Fruit fly (Drosophila melanogaster) whole organism, embryonic: Measurements from ENCODE around the gene Or85b.

ENCODE experiments used
- B-H1 ChIP-seq: fragments of 200-800 bp; sonication (Bioruptor generic); IDR thresholded peaks from 3 replicates; pipeline ENCODE4 v1.3.6; 2022; ENCODE audit warnings: missing biosample characterization, missing genetic modification characterization
- B-H2 ChIP-seq: fragments of 200-800 bp; sonication (Bioruptor generic); optimal IDR thresholded peaks from 2 replicates; lab custom pipeline; 2018; ENCODE audit warnings: missing biosample characterization, mild to moderate bottlenecking, missing genetic modification characterization
- Blimp-1 ChIP-seq: fragments of 200-800 bp; sonication (Bioruptor generic); optimal IDR thresholded peaks from 3 replicates; lab custom pipeline; 2018; ENCODE audit warnings: missing biosample characterization, missing genetic modification characterization, mild to moderate bottlenecking, moderate library complexity, missing genetic modification reagents
- Bteb2 ChIP-seq: fragments of 200-800 bp; sonication (Bioruptor generic); optimal IDR thresholded peaks from 2 replicates; lab custom pipeline; 2016; ENCODE audit warnings: missing biosample characterization, missing genetic modification characterization
- CG12104 ChIP-seq: fragments of 200-800 bp; sonication (Bioruptor generic); optimal IDR thresholded peaks from 3 replicates; lab custom pipeline; 2016; ENCODE audit warnings: missing biosample characterization, missing genetic modification characterization
- CG12391 ChIP-seq: fragments of 200-800 bp; sonication (Bioruptor generic); optimal IDR thresholded peaks from 3 replicates; lab custom pipeline; 2018; ENCODE audit warnings: missing biosample characterization, mild to moderate bottlenecking, missing genetic modification characterization, moderate library complexity
- CG15269 ChIP-seq: fragments of 200-800 bp; sonication (Bioruptor generic); optimal IDR thresholded peaks from 2 replicates; lab custom pipeline; 2018; ENCODE audit warnings: missing biosample characterization, mild to moderate bottlenecking, missing genetic modification characterization, moderate library complexity
- CG1602 ChIP-seq: fragments of 200-800 bp; sonication (Bioruptor generic); optimal IDR thresholded peaks from 3 replicates; lab custom pipeline; 2016; ENCODE audit warnings: missing biosample characterization, missing genetic modification characterization
- CG1832 ChIP-seq: fragments of 200-800 bp; sonication (Bioruptor generic); optimal IDR thresholded peaks from 2 replicates; lab custom pipeline; 2017; ENCODE audit warnings: missing biosample characterization, mild to moderate bottlenecking, missing genetic modification characterization, inconsistent platforms
- CG18764 ChIP-seq: fragments of 200-800 bp; sonication (Bioruptor generic); optimal IDR thresholded peaks from 3 replicates; lab custom pipeline; 2016; ENCODE audit warnings: missing biosample characterization, missing genetic modification characterization
- CG2712 ChIP-seq: fragments of 200-800 bp; optimal IDR thresholded peaks from 3 replicates; lab custom pipeline; 2019; ENCODE audit warnings: missing biosample characterization, mild to moderate bottlenecking, missing genetic modification characterization, moderate library complexity
- CG30431 ChIP-seq: fragments of 200-800 bp; sonication (Bioruptor generic); optimal IDR thresholded peaks from 2 replicates; lab custom pipeline; 2017; ENCODE audit warnings: missing biosample characterization, missing genetic modification characterization
- CG32767 ChIP-seq: fragments of 200-800 bp; sonication (Bioruptor generic); IDR thresholded peaks from 2 replicates; pipeline ENCODE4 v1.3.6; 2022; ENCODE audit warnings: missing biosample characterization, missing genetic modification characterization
- CG6689 ChIP-seq: fragments of 200-800 bp; sonication (Bioruptor generic); IDR thresholded peaks from 2 replicates; pipeline ENCODE4 v1.3.6; 2022; ENCODE audit warnings: missing biosample characterization, missing genetic modification characterization
- CG7745 ChIP-seq: fragments of 200-800 bp; sonication (Bioruptor generic); optimal IDR thresholded peaks from 2 replicates; lab custom pipeline; 2018; ENCODE audit warnings: missing biosample characterization, mild to moderate bottlenecking, missing genetic modification characterization, moderate library complexity
- CG8290 ChIP-seq, 3 experiments: fragments of 200-800 bp; sonication (Bioruptor generic); optimal IDR thresholded peaks; 2 replicates each; lab custom pipeline; 2016 to 2019; ENCODE audit warnings: missing biosample characterization in 3 of 3, missing genetic modification characterization in 3 of 3, mild to moderate bottlenecking in 2 of 3, moderate library complexity in 1 of 3
- CG8478 ChIP-seq: fragments of >200 bp; optimal IDR thresholded peaks from 2 replicates; lab custom pipeline; 2018
- CG9437 ChIP-seq: fragments of 200-800 bp; sonication (Bioruptor generic); optimal IDR thresholded peaks from 2 replicates; lab custom pipeline; 2018; ENCODE audit warnings: missing biosample characterization, mild to moderate bottlenecking, missing genetic modification characterization
- Dbx ChIP-seq: fragments of 200-800 bp; sonication (Bioruptor generic); IDR thresholded peaks from 3 replicates; pipeline ENCODE4 v1.3.6; 2022; ENCODE audit warnings: missing biosample characterization, missing genetic modification characterization
- Dek ChIP-seq: fragments of 200-800 bp; sonication (Bioruptor generic); optimal IDR thresholded peaks from 3 replicates; lab custom pipeline; 2019; ENCODE audit warnings: missing biosample characterization, mild to moderate bottlenecking, missing genetic modification characterization, moderate library complexity
- Doc2 ChIP-seq: fragments of 200-800 bp; sonication (Bioruptor generic); IDR thresholded peaks from 2 replicates; pipeline ENCODE4 v1.3.6; 2022; ENCODE audit warnings: missing biosample characterization, missing genetic modification characterization
- Dp ChIP-seq: fragments of 200-800 bp; sonication (Bioruptor generic); optimal IDR thresholded peaks from 2 replicates; lab custom pipeline; 2018; ENCODE audit warnings: missing biosample characterization, mild to moderate bottlenecking, missing genetic modification characterization, moderate library complexity
- Fer1 ChIP-seq: fragments of 200-800 bp; sonication (Bioruptor generic); optimal IDR thresholded peaks from 2 replicates; lab custom pipeline; 2017; ENCODE audit warnings: missing biosample characterization, mild to moderate bottlenecking, missing genetic modification characterization
- Jarid2 ChIP-seq: fragments of 200-800 bp; sonication (Bioruptor generic); optimal IDR thresholded peaks from 3 replicates; lab custom pipeline; 2017; ENCODE audit warnings: mild to moderate bottlenecking, missing biosample characterization, missing genetic modification reagents, missing genetic modification characterization
- MTF-1 ChIP-seq: fragments of 200-800 bp; sonication (Bioruptor generic); optimal IDR thresholded peaks from 2 replicates; lab custom pipeline; 2018; ENCODE audit warnings: missing biosample characterization, mild to moderate bottlenecking, missing genetic modification characterization, borderline replicate concordance
- Mes4 ChIP-seq: fragments of 200-800 bp; sonication (Bioruptor generic); optimal IDR thresholded peaks from 2 replicates; lab custom pipeline; 2016; ENCODE audit warnings: missing biosample characterization, missing genetic modification characterization
- Oli ChIP-seq: fragments of 200-800 bp; sonication (Bioruptor generic); optimal IDR thresholded peaks from 2 replicates; lab custom pipeline; 2018; ENCODE audit warnings: missing biosample characterization, mild to moderate bottlenecking, missing genetic modification characterization, moderate library complexity
- Scr ChIP-seq: fragments of 200-800 bp; sonication (Bioruptor generic); IDR thresholded peaks from 2 replicates; pipeline ENCODE4 v1.3.6; 2022; ENCODE audit warnings: missing biosample characterization, missing genetic modification characterization; ENCODE audit not compliant: partially characterized antibody
- Sox100B ChIP-seq: fragments of 200-800 bp; sonication (Bioruptor generic); optimal IDR thresholded peaks from 3 replicates; lab custom pipeline; 2018; ENCODE audit warnings: missing biosample characterization, mild to moderate bottlenecking, missing genetic modification characterization
- bsh ChIP-seq, 2 experiments: fragments of 200-800 bp; sonication (Bioruptor generic); optimal IDR thresholded peaks; 2 replicates each; lab custom pipeline; 2017 to 2018; ENCODE audit warnings: mild to moderate bottlenecking in 2 of 2, missing biosample characterization in 2 of 2, missing genetic modification characterization in 2 of 2, moderate library complexity in 1 of 2
- cad ChIP-seq: fragments of >200 bp; optimal IDR thresholded peaks from 2 replicates; lab custom pipeline; 2017; ENCODE audit warnings: missing biosample characterization, missing genetic modification characterization
- chn ChIP-seq: fragments of 200-800 bp; sonication (Bioruptor generic); optimal IDR thresholded peaks from 2 replicates; lab custom pipeline; 2016; ENCODE audit warnings: missing biosample characterization, missing genetic modification characterization
- crc ChIP-seq: fragments of 200-800 bp; sonication (Bioruptor generic); optimal IDR thresholded peaks from 2 replicates; lab custom pipeline; 2016; ENCODE audit warnings: missing biosample characterization, missing genetic modification characterization
- cwo ChIP-seq: fragments of 200-800 bp; sonication (Bioruptor generic); optimal IDR thresholded peaks from 3 replicates; lab custom pipeline; 2017; ENCODE audit warnings: missing biosample characterization, missing genetic modification characterization, mild to moderate bottlenecking, moderate library complexity, missing genetic modification reagents
- dati ChIP-seq: fragments of 200-800 bp; sonication (Bioruptor generic); IDR thresholded peaks from 2 replicates; pipeline ENCODE4 v1.3.6; 2022; ENCODE audit warnings: missing biosample characterization, missing genetic modification characterization
- exex ChIP-seq: fragments of 200-800 bp; sonication (Bioruptor generic); optimal IDR thresholded peaks from 4 replicates; lab custom pipeline; 2018; ENCODE audit warnings: missing biosample characterization, mild to moderate bottlenecking, missing genetic modification characterization, moderate library complexity
- ham ChIP-seq: fragments of 200-800 bp; sonication (Bioruptor generic); IDR thresholded peaks from 2 replicates; pipeline ENCODE4 v1.3.6; 2022; ENCODE audit warnings: missing biosample characterization, missing genetic modification characterization
- mam ChIP-seq: fragments of 200-800 bp; sonication (Bioruptor generic); optimal IDR thresholded peaks from 3 replicates; lab custom pipeline; 2016; ENCODE audit warnings: missing biosample characterization, missing genetic modification characterization
- pnt ChIP-seq: fragments of 200-800 bp; sonication (Bioruptor generic); optimal IDR thresholded peaks from 3 replicates; lab custom pipeline; 2016; ENCODE audit warnings: missing biosample characterization, missing genetic modification characterization
- rib ChIP-seq: fragments of 200-800 bp; sonication (Bioruptor generic); IDR thresholded peaks from 2 replicates; pipeline ENCODE4 v1.3.6; 2022; ENCODE audit warnings: missing biosample characterization, missing genetic modification characterization
- row ChIP-seq: fragments of 200-800 bp; sonication (Bioruptor generic); IDR thresholded peaks from 3 replicates; pipeline ENCODE4 v1.3.6; 2022; ENCODE audit warnings: missing biosample characterization, missing genetic modification characterization
- schlank ChIP-seq: fragments of 200-800 bp; sonication (Bioruptor generic); optimal IDR thresholded peaks from 2 replicates; lab custom pipeline; 2018; ENCODE audit warnings: missing biosample characterization, mild to moderate bottlenecking, missing genetic modification characterization
- shn ChIP-seq: fragments of 200-800 bp; sonication (Bioruptor generic); optimal IDR thresholded peaks from 3 replicates; lab custom pipeline; 2016; ENCODE audit warnings: missing biosample characterization, missing genetic modification characterization
- sim ChIP-seq: fragments of 200-800 bp; sonication (Bioruptor generic); IDR thresholded peaks from 2 replicates; pipeline ENCODE4 v1.3.6; 2022; ENCODE audit warnings: missing biosample characterization, missing genetic modification characterization
- ssp ChIP-seq: fragments of 200-800 bp; sonication (Bioruptor generic); IDR thresholded peaks from 2 replicates; pipeline ENCODE4 v1.3.6; 2022; ENCODE audit warnings: missing biosample characterization, missing genetic modification characterization
- stc ChIP-seq: fragments of 200-800 bp; sonication (Bioruptor generic); IDR thresholded peaks from 2 replicates; pipeline ENCODE4 v1.3.6; 2022; ENCODE audit warnings: missing biosample characterization, missing genetic modification characterization
- sug ChIP-seq: fragments of 200-800 bp; optimal IDR thresholded peaks from 2 replicates; lab custom pipeline; 2019; ENCODE audit warnings: missing biosample characterization, mild to moderate bottlenecking, missing genetic modification characterization, moderate library complexity
- toy ChIP-seq: fragments of 200-800 bp; sonication (Bioruptor generic); IDR thresholded peaks from 2 replicates; pipeline ENCODE4 v1.3.6; 2022; ENCODE audit warnings: missing biosample characterization, missing genetic modification characterization
- unpg ChIP-seq: fragments of 200-800 bp; sonication (Bioruptor generic); optimal IDR thresholded peaks from 3 replicates; lab custom pipeline; 2018; ENCODE audit warnings: missing biosample characterization, mild to moderate bottlenecking, missing genetic modification characterization, moderate library complexity
- yki ChIP-seq: fragments of >200 bp; optimal IDR thresholded peaks from 3 replicates; lab custom pipeline; 2018
- zfh1 ChIP-seq: fragments of 200-800 bp; sonication (Bioruptor generic); IDR thresholded peaks from 3 replicates; pipeline ENCODE4 v1.3.6; 2022; ENCODE audit warnings: missing biosample characterization, missing genetic modification characterization

Gene Or85b

dm6 chr3R:8482881-8483280 lies 28.3 kb downstream of the Or85b start (continued):
- TF ChIP-seq CG2712 (tag; lab: Kevin White, UChicago), result no peak
- TF ChIP-seq bsh (GFP tag; optimal IDR thresholded peaks at IDR 0.05; lab: Kevin White, UChicago), result peak in 1 of 2 experiments; percentile 73
- TF ChIP-seq CG6689 (GFP tag; lab: Robert Waterston, UW), result peak; percentile 73
- TF ChIP-seq stc (GFP tag; lab: Robert Waterston, UW), result peak; percentile 56
- TF ChIP-seq dati (GFP tag; lab: Robert Waterston, UW), result 0 out of 2 replicates have a peak, but pooled peaks have one; percentile 14
- TF ChIP-seq CG12391, result peak; percentile 69
- TF ChIP-seq Oli (tag; lab: Kevin White, UChicago), result peak; percentile 71
- peak; percentile 44 for TF ChIP-seq Mes4 (GFP tag; lab: Kevin White, UChicago)
- no peak for TF ChIP-seq yki
- TF ChIP-seq row, result peak; percentile 79
- TF ChIP-seq CG8478 (lab: Kevin White, UChicago), result no peak
- peak; percentile 73 for TF ChIP-seq CG15269
- TF ChIP-seq Dp (GFP tag; lab: Kevin White, UChicago), result no peak
- peak; percentile 68 for TF ChIP-seq Blimp-1 (GFP tag; lab: Kevin White, UChicago)
- peak; percentile 72 for TF ChIP-seq unpg
- TF ChIP-seq Jarid2 (GFP tag; lab: Kevin White, UChicago), result peak; percentile 8
- TF ChIP-seq Doc2 (GFP tag; lab: Robert Waterston, UW), result 0 out of 2 replicates have a peak, but pooled peaks have one; percentile 31
- TF ChIP-seq CG8290 (GFP tag; optimal IDR thresholded peaks at IDR 0.05; lab: Kevin White, UChicago), result no peak
- peak in 1 of 2 experiments; percentile 83 for TF ChIP-seq CG8290 (tag; optimal IDR thresholded peaks at IDR 0.05; lab: Kevin White, UChicago)
- peak; percentile 7 for TF ChIP-seq exex (tag; lab: Kevin White, UChicago)
- peak; percentile 62 for TF ChIP-seq CG1602 (GFP tag; lab: Kevin White, UChicago)
- peak; percentile 25 for TF ChIP-seq crc (GFP tag; lab: Kevin White, UChicago)
- peak; percentile 53 for TF ChIP-seq ssp (GFP tag; lab: Robert Waterston, UW)
- TF ChIP-seq B-H1 (GFP tag; lab: Robert Waterston, UW), result peak; percentile 52
- TF ChIP-seq CG9437 (GFP tag; lab: Kevin White, UChicago), result peak; percentile 6
- TF ChIP-seq Dbx (GFP tag; lab: Robert Waterston, UW), result peak; percentile 72
- 0 out of 2 replicates have a peak, but pooled peaks have one; percentile 41 for TF ChIP-seq ham (GFP tag; lab: Robert Waterston, UW)
- no peak for TF ChIP-seq Scr (GFP tag; lab: Robert Waterston, UW)
- no peak for TF ChIP-seq CG1832
- TF ChIP-seq CG32767, result peak; percentile 44; the same call in 1 of the 2 replicates
- no peak for TF ChIP-seq Fer1
- peak; percentile 37 for TF ChIP-seq CG12104 (GFP tag; lab: Kevin White, UChicago)
- TF ChIP-seq schlank (tag; lab: Kevin White, UChicago), result peak; percentile 26
- peak; percentile 60 for TF ChIP-seq CG30431 (GFP tag; lab: Kevin White, UChicago)
- TF ChIP-seq CG18764 (GFP tag; lab: Kevin White, UChicago), result peak; percentile 42
- TF ChIP-seq B-H2 (GFP tag; lab: Kevin White, UChicago), result no peak
- TF ChIP-seq pnt (GFP tag; lab: Kevin White, UChicago), result peak; percentile 80
- TF ChIP-seq MTF-1, result peak; percentile 59
- TF ChIP-seq Dek, result peak; percentile 41
- no peak for TF ChIP-seq rib (GFP tag; lab: Robert Waterston, UW)
- no peak for TF ChIP-seq cad
- peak; percentile 46 for TF ChIP-seq Sox100B (GFP tag; lab: Kevin White, UChicago)
- peak; percentile 68 for TF ChIP-seq mam
- TF ChIP-seq sug, result no peak
- TF ChIP-seq sim, result no peak; the same call in 1 of the 2 replicates
- peak; percentile 3 for TF ChIP-seq Bteb2 (GFP tag; lab: Kevin White, UChicago)
- peak; percentile 55 for TF ChIP-seq shn (GFP tag; lab: Kevin White, UChicago)
- TF ChIP-seq chn (GFP tag; lab: Kevin White, UChicago), result peak; percentile 47
- peak; percentile 79; the same call in 2 of the 3 replicates for TF ChIP-seq zfh1 (GFP tag; lab: Robert Waterston, UW)
- TF ChIP-seq toy, result peak; percentile 68
- TF ChIP-seq CG7745 (tag; lab: Kevin White, UChicago), result no peak
- peak; percentile 67 for TF ChIP-seq cwo (GFP tag; lab: Kevin White, UChicago)
